Fruit fly (Drosophila melanogaster): ENCODE results near the gene CG12983.

CG12983 gene

DNA sequence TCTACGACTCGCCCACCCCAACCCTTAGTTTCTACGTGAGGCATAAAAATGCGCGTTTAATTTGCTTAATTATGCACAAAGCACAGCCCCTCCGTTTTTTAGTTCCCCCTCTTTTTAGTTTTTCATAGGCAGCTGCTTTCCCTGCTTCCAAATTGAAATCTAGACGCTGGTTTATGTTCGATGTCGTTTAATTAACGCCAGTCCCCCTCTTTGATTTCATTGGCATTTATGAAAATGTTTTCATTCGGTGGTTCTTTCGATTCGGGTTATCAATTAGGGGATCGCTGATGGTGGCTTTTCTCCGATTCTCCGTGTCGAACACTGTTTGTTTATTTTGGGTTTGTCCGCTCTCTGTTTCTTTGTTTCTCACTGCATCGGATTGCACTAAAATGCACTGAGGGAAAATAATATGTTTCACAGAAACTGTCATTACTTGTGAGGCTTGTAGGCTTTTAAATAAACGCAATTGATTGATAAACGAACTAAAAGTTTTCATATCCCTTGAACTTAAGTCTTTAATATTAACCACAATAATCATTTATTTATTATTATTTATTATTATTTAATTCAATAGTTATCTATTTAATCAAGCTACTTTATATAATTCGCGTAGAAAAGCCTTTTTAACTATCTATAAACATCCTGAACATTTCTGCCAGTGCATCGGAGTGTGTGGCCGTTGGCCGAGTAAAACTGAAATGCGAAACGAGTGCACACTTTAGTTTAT is 36.3 kb downstream of the CG12983 start (continued):
- TF ChIP-seq pan (optimal IDR thresholded peaks at IDR 0.05) (no peak), pan (GFP tag; optimal IDR thresholded peaks at IDR 0.05 in 1 of 2, IDR thresholded peaks at IDR 0.05 in 1 of 2) (no peak), unpg (GFP tag; optimal IDR thresholded peaks at IDR 0.05) (peak; percentile 61), CG8924 (tag; optimal IDR thresholded peaks at IDR 0.05) (peak; percentile 65), gfzf (GFP tag; optimal IDR thresholded peaks at IDR 0.05) (no peak), run (tag; optimal IDR thresholded peaks at IDR 0.05) (peak; percentile 9), Dip2 (GFP tag; IDR thresholded peaks at IDR 0.05) (no peak), vvl (GFP tag; IDR thresholded peaks at IDR 0.05) (peak; percentile 29; the same call in 1 of the 2 replicates), D (optimal IDR thresholded peaks at IDR 0.05) (no peak), D (GFP tag; optimal IDR thresholded peaks at IDR 0.05) (peak; percentile 71), dmrt11E (tag; optimal IDR thresholded peaks at IDR 0.05) (peak; percentile 82), sens (GFP tag) (peak; percentile 83), dimm (GFP tag; IDR thresholded peaks at IDR 0.05) (no peak), twi (tag; optimal IDR thresholded peaks at IDR 0.05) (peak; percentile 37), CG4424 (GFP tag; optimal IDR thresholded peaks at IDR 0.05) (peak; percentile 39), h (optimal IDR thresholded peaks at IDR 0.05) (no peak), Xrp1 (GFP tag; IDR thresholded peaks at IDR 0.05) (peak; percentile 39; the same call in 1 of the 2 replicates), CrebB (tag; optimal IDR thresholded peaks at IDR 0.05) (no peak), CG2678 (tag; optimal IDR thresholded peaks at IDR 0.05) (peak; percentile 64), MBD-R2 (GFP tag; IDR thresholded peaks at IDR 0.05) (no peak), toy (GFP tag; IDR thresholded peaks at IDR 0.05) (no peak), zen (tag; optimal IDR thresholded peaks at IDR 0.05) (peak; percentile 41), stc (GFP tag; IDR thresholded peaks at IDR 0.05) (0 out of 2 replicates have a peak, but pooled peaks have one; percentile 32), CG18262 (tag; optimal IDR thresholded peaks at IDR 0.05) (peak; percentile 84), CG8359 (GFP tag; optimal IDR thresholded peaks at IDR 0.05; ENCODE audit: borderline replicate concordance) (peak; percentile 47), CG10267 (tag; optimal IDR thresholded peaks at IDR 0.05) (peak; percentile 68), z (GFP tag; IDR thresholded peaks at IDR 0.05) (no peak), dan (GFP tag; IDR thresholded peaks at IDR 0.05) (no peak), kah (GFP tag; optimal IDR thresholded peaks at IDR 0.05) (peak; percentile 27), CG6689 (GFP tag; IDR thresholded peaks at IDR 0.05) (peak; percentile 18; the same call in 1 of the 2 replicates), slou (GFP tag; optimal IDR thresholded peaks at IDR 0.05) (no peak), tio (GFP tag; optimal IDR thresholded peaks at IDR 0.05) (peak; percentile 22), CG13624 (GFP tag; optimal IDR thresholded peaks at IDR 0.05) (no peak), CG8290 (GFP tag; optimal IDR thresholded peaks at IDR 0.05) (no peak), CG8290 (tag; optimal IDR thresholded peaks at IDR 0.05) (no peak), tll (GFP tag; optimal IDR thresholded peaks at IDR 0.05) (no peak), Dfd (GFP tag; optimal IDR thresholded peaks at IDR 0.05) (no peak), CG17359 (tag; optimal IDR thresholded peaks at IDR 0.05) (peak; percentile 52), Sox102F (GFP tag; optimal IDR thresholded peaks at IDR 0.05) (peak; percentile 73), bcd (GFP tag; optimal IDR thresholded peaks at IDR 0.05) (peak; percentile 26), Blimp-1 (GFP tag; optimal IDR thresholded peaks at IDR 0.05) (peak; percentile 74), Hsf (GFP tag; optimal IDR thresholded peaks at IDR 0.05) (no peak), CG33213 (GFP tag; optimal IDR thresholded peaks at IDR 0.05) (no peak), CG11398 (GFP tag; optimal IDR thresholded peaks at IDR 0.05) (no peak), CG17829 (tag; optimal IDR thresholded peaks at IDR 0.05) (peak; percentile 62), Asciz (GFP tag; optimal IDR thresholded peaks at IDR 0.05) (peak; percentile 57), bowl (GFP tag; IDR thresholded peaks at IDR 0.05) (no peak), PHDP (tag; optimal IDR thresholded peaks at IDR 0.05) (peak; percentile 43), dpn (GFP tag; optimal IDR thresholded peaks at IDR 0.05) (peak in 1 of 2 experiments; percentile 15), ssp (GFP tag; IDR thresholded peaks at IDR 0.05) (no peak), CG8089 (GFP tag; optimal IDR thresholded peaks at IDR 0.05) (no peak)
